Worm (Caenorhabditis elegans) whole organism, L4/young adult: ENCODE results near the gene nhr-237.

Source experiments
- W03F9.2 ChIP-seq: fragments of 150-350 bp; optimal IDR thresholded peaks from 2 replicates; lab custom pipeline; 2014; ENCODE audit warnings: missing biosample characterization, missing genetic modification characterization
- dao-5 ChIP-seq: sonication (generic microtip); optimal IDR thresholded peaks from 2 replicates; lab custom pipeline; 2016; ENCODE audit warnings: missing genotype, missing genetic modification characterization, moderate library complexity, missing compliant biosample characterization
- him-1 ChIP-seq: sonication (generic microtip); optimal IDR thresholded peaks from 2 replicates; lab custom pipeline; 2016; ENCODE audit warnings: missing genotype, missing genetic modification reagents, missing genetic modification characterization, missing compliant biosample characterization

DNA sequence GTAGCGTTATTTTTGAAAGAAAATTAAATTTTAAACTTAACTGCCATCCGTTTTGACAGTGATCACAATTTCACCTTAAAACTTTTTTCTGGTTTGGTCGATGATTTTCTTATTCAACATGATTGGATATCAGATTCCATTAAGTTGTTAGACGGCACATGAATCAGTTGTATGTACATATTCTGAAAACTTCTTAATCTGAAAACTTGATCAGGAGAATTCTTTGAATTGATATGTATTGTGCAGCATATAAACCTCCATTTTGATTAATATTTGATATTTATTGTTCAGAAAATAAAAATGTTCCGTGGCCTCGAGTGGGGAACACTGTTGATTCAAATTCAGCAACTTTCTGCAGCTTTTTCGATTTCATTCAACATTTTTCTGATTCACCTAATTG lies 13.4 kb upstream of the nhr-237 start, which contains the start of gene str-221:
- no peak for TF ChIP-seq him-1 (tag; lab: Kevin White, UChicago)
- no peak for TF ChIP-seq dao-5
- no peak for TF ChIP-seq W03F9.2 (tag; lab: Kevin White, UChicago)
